Worm (Caenorhabditis elegans): ENCODE results near the gene nhr-148.

nhr-148 gene

ce11 chrV:7364059-7364458 lies 22.1 kb downstream of the nhr-148 start, which contains the start of gene cyp-35A2:
cyp-35A2 (minus strand) TSS chrV:7364182.
- TF ChIP-seq unc-120 (tag; optimal IDR thresholded peaks at IDR 0.05; ENCODE audit: poor library complexity, severe bottlenecking): no peak
- no peak for TF ChIP-seq sptf-1 (tag; optimal IDR thresholded peaks at IDR 0.05)
- TF ChIP-seq lsy-2 (tag; optimal IDR thresholded peaks at IDR 0.05): no peak
- no peak for TF ChIP-seq zip-8 (tag; optimal IDR thresholded peaks at IDR 0.05)
- no peak for TF ChIP-seq ceh-39 (tag; optimal IDR thresholded peaks at IDR 0.05)
- TF ChIP-seq ces-1 (GFP tag; optimal IDR thresholded peaks at IDR 0.05): no peak
- TF ChIP-seq elt-3 (tag; optimal IDR thresholded peaks at IDR 0.05): no peak
- TF ChIP-seq bed-3 (GFP tag; optimal IDR thresholded peaks at IDR 0.05): no peak
- no peak for TF ChIP-seq sem-2 (GFP tag; optimal IDR thresholded peaks at IDR 0.05)
- TF ChIP-seq blmp-1 (tag; optimal IDR thresholded peaks at IDR 0.05): no peak
- TF ChIP-seq nhr-76 (tag; optimal IDR thresholded peaks at IDR 0.05): no peak
- no peak for TF ChIP-seq nhr-2 (tag; optimal IDR thresholded peaks at IDR 0.05)
- TF ChIP-seq tbx-8 (GFP tag; optimal IDR thresholded peaks at IDR 0.05): no peak
- no peak for TF ChIP-seq M03D4.4 (tag; optimal IDR thresholded peaks at IDR 0.05)
- no peak for TF ChIP-seq nhr-12 (tag; optimal IDR thresholded peaks at IDR 0.05)
- TF ChIP-seq snpc-4 (tag; optimal IDR thresholded peaks at IDR 0.05): no peak
- TF ChIP-seq ceh-43 (GFP tag; optimal IDR thresholded peaks at IDR 0.05): no peak
- TF ChIP-seq hlh-1 (tag; optimal IDR thresholded peaks at IDR 0.05): no peak

- TF ChIP-seq M03D4.4 (tag; optimal IDR thresholded peaks at IDR 0.05) (no peak), unc-62 (GFP tag; optimal IDR thresholded peaks at IDR 0.05) (no peak), sem-2 (GFP tag; optimal IDR thresholded peaks at IDR 0.05) (no peak), ceh-83 (GFP tag; optimal IDR thresholded peaks at IDR 0.05) (no peak), ztf-11 (tag; optimal IDR thresholded peaks at IDR 0.05) (no peak), flh-1 (GFP tag; optimal IDR thresholded peaks at IDR 0.05) (no peak), zip-8 (tag; optimal IDR thresholded peaks at IDR 0.05) (no peak), unc-39 (tag; optimal IDR thresholded peaks at IDR 0.05) (no peak), elt-3 (tag; optimal IDR thresholded peaks at IDR 0.05) (no peak), ceh-39 (tag; optimal IDR thresholded peaks at IDR 0.05) (no peak), drap-1 (GFP tag; optimal IDR thresholded peaks at IDR 0.05) (no peak), nhr-12 (tag; optimal IDR thresholded peaks at IDR 0.05) (no peak), blmp-1 (tag; optimal IDR thresholded peaks at IDR 0.05) (no peak), mab-5 (tag; optimal IDR thresholded peaks at IDR 0.05) (no peak), ces-1 (GFP tag; optimal IDR thresholded peaks at IDR 0.05) (no peak), mep-1 (tag; optimal IDR thresholded peaks at IDR 0.05) (no peak)
Observed at ce11 chrV:7364951-7365350, 23.0 kb downstream of the nhr-148 start, which contains the start of gene exc-13. exc-13 (plus strand) TSS chrV:7365251.

- TF ChIP-seq nhr-28 (tag; optimal IDR thresholded peaks at IDR 0.05) (no peak), ceh-83 (GFP tag; optimal IDR thresholded peaks at IDR 0.05) (no peak), snpc-4 (tag; optimal IDR thresholded peaks at IDR 0.05) (no peak), lin-13 (tag; optimal IDR thresholded peaks at IDR 0.05) (no peak), unc-62 (GFP tag; optimal IDR thresholded peaks at IDR 0.05) (no peak), elt-1 (tag; optimal IDR thresholded peaks at IDR 0.05; ENCODE audit: borderline replicate concordance, insufficient read depth) (no peak), sem-2 (GFP tag; optimal IDR thresholded peaks at IDR 0.05) (no peak), ceh-43 (GFP tag; optimal IDR thresholded peaks at IDR 0.05) (no peak), mab-5 (tag; optimal IDR thresholded peaks at IDR 0.05) (no peak)
Observed at ce11 chrV:7369578-7369977, 27.6 kb downstream of the nhr-148 start, which contains the start of gene srj-14. srj-14 (plus strand) TSS chrV:7369708.

DNA sequence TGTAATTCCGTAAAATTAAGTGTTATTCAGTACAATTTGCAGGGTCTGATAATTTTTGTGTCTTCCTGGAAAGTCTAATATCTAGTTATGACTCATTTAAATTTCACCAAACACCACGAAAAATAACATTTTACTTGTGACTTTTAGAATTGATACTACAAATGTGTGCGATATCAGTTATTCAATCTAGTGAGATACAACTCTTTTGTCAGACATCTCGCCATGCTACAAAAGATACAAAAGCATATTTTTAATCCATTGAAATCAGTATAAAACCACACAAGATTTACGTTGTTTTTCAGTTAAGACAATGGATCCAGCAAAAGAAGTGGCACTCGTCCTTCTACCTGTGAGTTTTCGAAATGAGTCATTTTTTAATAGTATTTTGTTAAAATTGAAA lies 32.1 kb downstream of the nhr-148 start, which contains the start of gene srx-56:
srx-56 (plus strand) TSS at position 301 of the 400 bp plus-strand sequence.
- TF ChIP-seq ham-2 (GFP tag; optimal IDR thresholded peaks at IDR 0.05) (no peak), snpc-4 (tag; optimal IDR thresholded peaks at IDR 0.05) (no peak), unc-62 (GFP tag; optimal IDR thresholded peaks at IDR 0.05) (no peak)

- TF ChIP-seq elt-1 (tag; optimal IDR thresholded peaks at IDR 0.05; ENCODE audit: borderline replicate concordance, insufficient read depth): no peak
- no peak for TF ChIP-seq unc-39 (tag; optimal IDR thresholded peaks at IDR 0.05)
- TF ChIP-seq drap-1 (GFP tag; optimal IDR thresholded peaks at IDR 0.05): no peak
- TF ChIP-seq mab-5 (tag; optimal IDR thresholded peaks at IDR 0.05): no peak
- no peak for TF ChIP-seq cnd-1 (tag; optimal IDR thresholded peaks at IDR 0.05)
- no peak for TF ChIP-seq ces-1 (GFP tag; optimal IDR thresholded peaks at IDR 0.05)
- no peak for TF ChIP-seq nhr-12 (tag; optimal IDR thresholded peaks at IDR 0.05)
- no peak for TF ChIP-seq elt-3 (tag; optimal IDR thresholded peaks at IDR 0.05)
- no peak for TF ChIP-seq bed-3 (GFP tag; optimal IDR thresholded peaks at IDR 0.05)
- no peak for TF ChIP-seq tbx-8 (GFP tag; optimal IDR thresholded peaks at IDR 0.05)
- no peak for TF ChIP-seq nhr-76 (tag; optimal IDR thresholded peaks at IDR 0.05)
- TF ChIP-seq lsy-2 (tag; optimal IDR thresholded peaks at IDR 0.05): no peak
- TF ChIP-seq hlh-1 (tag; optimal IDR thresholded peaks at IDR 0.05): no peak
Observed at ce11 chrV:7379384-7379783, 37.4 kb downstream of the nhr-148 start, which contains the start of gene srsx-24. srsx-24 (minus strand) TSS chrV:7379484.

Measured in whole organism, mixed stage, embryonic.